Comparison of ENCODE assay signal across 4 worm cellular contexts in genomic region chrV:20703998-20704572, ce11.
TF ChIP-seq lines count a peak whose summit lies in the region.

Gene F53F8.5 (minus strand): TSS chrV:20704049.
Gene F53F8.6 (plus strand): TSS chrV:20704227.

TF ChIP-seq in whole organism, L2 larva, 48 proteins besides CTCF, POLR2A, EP300 and RAD21 (continues in another document):
- TF ChIP-seq ceh-82 (tag; optimal IDR thresholded peaks at IDR 0.05; lab: Kevin White, UChicago) = no peak
- peak; percentile 36 for TF ChIP-seq sma-9 (GFP tag; optimal IDR thresholded peaks at IDR 0.05; lab: Kevin White, UChicago)
- no peak for TF ChIP-seq sma-9 (tag; optimal IDR thresholded peaks at IDR 0.05; lab: Kevin White, UChicago)
- TF ChIP-seq nhr-21 (tag; optimal IDR thresholded peaks at IDR 0.05; lab: Kevin White, UChicago) = no peak
- TF ChIP-seq sma-3 (GFP tag; optimal IDR thresholded peaks at IDR 0.05; lab: Kevin White, UChicago) = peak; percentile 24
- TF ChIP-seq blmp-1 (tag; optimal IDR thresholded peaks at IDR 0.05; lab: Kevin White, UChicago; ENCODE audit: insufficient read depth) = no peak
- no peak for TF ChIP-seq ZK546.5 (tag; optimal IDR thresholded peaks at IDR 0.05; lab: Kevin White, UChicago)
- TF ChIP-seq unc-39 (tag; optimal IDR thresholded peaks at IDR 0.05; lab: Kevin White, UChicago) = no peak
- TF ChIP-seq mdl-1 (tag; optimal IDR thresholded peaks at IDR 0.05; lab: Kevin White, UChicago) = no peak
- TF ChIP-seq gmeb-1 (tag; optimal IDR thresholded peaks at IDR 0.05; lab: Kevin White, UChicago) = peak; percentile 94
- peak; percentile 18 for TF ChIP-seq F13H6.1 (tag; optimal IDR thresholded peaks at IDR 0.05; lab: Kevin White, UChicago)
- TF ChIP-seq alr-1 (tag; optimal IDR thresholded peaks at IDR 0.05; lab: Kevin White, UChicago) = no peak
- TF ChIP-seq nhr-12 (tag; optimal IDR thresholded peaks at IDR 0.05; lab: Kevin White, UChicago) = no peak
- no peak for TF ChIP-seq dmd-4 (tag; optimal IDR thresholded peaks at IDR 0.05; lab: Kevin White, UChicago)
- no peak for TF ChIP-seq elt-1 (tag; optimal IDR thresholded peaks at IDR 0.05; lab: Kevin White, UChicago)
- TF ChIP-seq snpc-4 (tag; optimal IDR thresholded peaks at IDR 0.05; lab: Kevin White, UChicago) = peak; percentile 64
- TF ChIP-seq C34F6.9 (tag; optimal IDR thresholded peaks at IDR 0.05; lab: Kevin White, UChicago) = peak; percentile 69
- peak; percentile 55 for TF ChIP-seq crh-2 (tag; optimal IDR thresholded peaks at IDR 0.05; lab: Kevin White, UChicago)
- no peak for TF ChIP-seq nhr-237 (tag; optimal IDR thresholded peaks at IDR 0.05; lab: Kevin White, UChicago)
- no peak for TF ChIP-seq nhr-25 (tag; optimal IDR thresholded peaks at IDR 0.05; lab: Kevin White, UChicago)
- peak; percentile 9 for TF ChIP-seq nhr-129 (tag; optimal IDR thresholded peaks at IDR 0.05; lab: Kevin White, UChicago)
- TF ChIP-seq lsy-2 (tag; optimal IDR thresholded peaks at IDR 0.05; lab: Kevin White, UChicago) = peak; percentile 34 to 73
- no peak for TF ChIP-seq nhr-23 (tag; optimal IDR thresholded peaks at IDR 0.05; lab: Kevin White, UChicago)
- TF ChIP-seq skn-1 (tag; optimal IDR thresholded peaks at IDR 0.05; lab: Kevin White, UChicago) = no peak

TF ChIP-seq in whole organism, L4 larva, 104 proteins besides CTCF, POLR2A, EP300 and RAD21:
- TF ChIP-seq T20F7.1 (GFP tag; optimal IDR thresholded peaks at IDR 0.05; lab: Kevin White, UChicago) (peak; percentile 96), hlh-30 (tag; optimal IDR thresholded peaks at IDR 0.05; lab: Kevin White, UChicago; ENCODE audit: insufficient read depth) (peak; percentile 46), ces-1 (GFP tag; optimal IDR thresholded peaks at IDR 0.05; lab: Kevin White, UChicago) (peak; percentile 12), dve-1 (tag; optimal IDR thresholded peaks at IDR 0.05; lab: Kevin White, UChicago; ENCODE audit: insufficient read depth) (peak; percentile 53), sdz-12 (GFP tag; optimal IDR thresholded peaks at IDR 0.05; lab: Kevin White, UChicago) (no peak), nhr-6 (tag; optimal IDR thresholded peaks at IDR 0.05; lab: Kevin White, UChicago) (peak; percentile 29), mep-1 (tag; optimal IDR thresholded peaks at IDR 0.05; lab: Kevin White, UChicago) (peak; percentile 27), unc-39 (tag; optimal IDR thresholded peaks at IDR 0.05; lab: Kevin White, UChicago) (no peak), Y48G9A.11 (GFP tag; IDR thresholded peaks at IDR 0.05; lab: Robert Waterston, UW) (peak; percentile 97), hmg-1.1 (GFP tag; IDR thresholded peaks at IDR 0.05; lab: Robert Waterston, UW) (peak; percentile 31; the same call in 1 of the 2 replicates), mes-2 (tag; optimal IDR thresholded peaks at IDR 0.05; lab: Kevin White, UChicago; ENCODE audit: poor library complexity, severe bottlenecking) (peak; percentile 74), lsy-2 (tag; optimal IDR thresholded peaks at IDR 0.05; lab: Kevin White, UChicago) (peak in 1 of 2 experiments; percentile 66), vab-7 (GFP tag; IDR thresholded peaks at IDR 0.05; lab: Robert Waterston, UW) (no peak), dpl-1 (GFP tag; optimal IDR thresholded peaks at IDR 0.05; lab: Kevin White, UChicago) (peak; percentile 85), lin-38 (GFP tag; IDR thresholded peaks at IDR 0.05; lab: Robert Waterston, UW) (peak; percentile 27; the same call in 1 of the 2 replicates)

TF ChIP-seq in whole organism, late embryonic, 69 proteins besides CTCF, POLR2A, EP300 and RAD21:
- peak; percentile 0 for TF ChIP-seq ceh-31 (tag; optimal IDR thresholded peaks at IDR 0.05; lab: Kevin White, UChicago)
- TF ChIP-seq pax-1 (tag; optimal IDR thresholded peaks at IDR 0.05; lab: Kevin White, UChicago) = no peak
- peak; percentile 15 for TF ChIP-seq nfya-1 (tag; optimal IDR thresholded peaks at IDR 0.05; lab: Kevin White, UChicago)
- TF ChIP-seq unc-42 (tag; optimal IDR thresholded peaks at IDR 0.05; lab: Kevin White, UChicago) = peak; percentile 85

TF ChIP-seq in whole organism, mixed stage, embryonic, 35 proteins besides CTCF, POLR2A, EP300 and RAD21:
- no peak for TF ChIP-seq unc-62 (GFP tag; optimal IDR thresholded peaks at IDR 0.05; lab: Kevin White, UChicago)
- peak; percentile 94 for TF ChIP-seq ces-1 (GFP tag; optimal IDR thresholded peaks at IDR 0.05; lab: Kevin White, UChicago)
- no peak for TF ChIP-seq nhr-12 (tag; optimal IDR thresholded peaks at IDR 0.05; lab: Kevin White, UChicago)
- TF ChIP-seq lin-32 (GFP tag; optimal IDR thresholded peaks at IDR 0.05; lab: Kevin White, UChicago) = no peak
- TF ChIP-seq lin-13 (tag; optimal IDR thresholded peaks at IDR 0.05; lab: Kevin White, UChicago) = peak; percentile 38
- no peak for TF ChIP-seq zip-8 (tag; optimal IDR thresholded peaks at IDR 0.05; lab: Kevin White, UChicago)
- no peak for TF ChIP-seq mls-2 (tag; optimal IDR thresholded peaks at IDR 0.05; lab: Kevin White, UChicago)
- TF ChIP-seq ceh-39 (tag; optimal IDR thresholded peaks at IDR 0.05; lab: Kevin White, UChicago) = no peak
- TF ChIP-seq sem-2 (GFP tag; optimal IDR thresholded peaks at IDR 0.05; lab: Kevin White, UChicago) = no peak
- TF ChIP-seq nhr-28 (tag; optimal IDR thresholded peaks at IDR 0.05; lab: Kevin White, UChicago) = no peak
- no peak for TF ChIP-seq nhr-2 (tag; optimal IDR thresholded peaks at IDR 0.05; lab: Kevin White, UChicago)
- no peak for TF ChIP-seq sptf-1 (tag; optimal IDR thresholded peaks at IDR 0.05; lab: Kevin White, UChicago)
- no peak for TF ChIP-seq drap-1 (GFP tag; optimal IDR thresholded peaks at IDR 0.05; lab: Kevin White, UChicago)
- peak; percentile 4 for TF ChIP-seq pha-4 (tag; optimal IDR thresholded peaks at IDR 0.05; lab: Kevin White, UChicago)
- TF ChIP-seq mab-5 (tag; optimal IDR thresholded peaks at IDR 0.05; lab: Kevin White, UChicago) = no peak
- TF ChIP-seq bed-3 (GFP tag; optimal IDR thresholded peaks at IDR 0.05; lab: Kevin White, UChicago) = no peak
- peak; percentile 53 for TF ChIP-seq lsy-2 (tag; optimal IDR thresholded peaks at IDR 0.05; lab: Kevin White, UChicago)
- TF ChIP-seq nhr-237 (tag; optimal IDR thresholded peaks at IDR 0.05; lab: Kevin White, UChicago) = no peak
- no peak for TF ChIP-seq M03D4.4 (tag; optimal IDR thresholded peaks at IDR 0.05; lab: Kevin White, UChicago)
- TF ChIP-seq mep-1 (tag; optimal IDR thresholded peaks at IDR 0.05; lab: Kevin White, UChicago) = no peak
- TF ChIP-seq unc-120 (tag; optimal IDR thresholded peaks at IDR 0.05; lab: Kevin White, UChicago; ENCODE audit: poor library complexity, severe bottlenecking) = no peak
- TF ChIP-seq ztf-11 (tag; optimal IDR thresholded peaks at IDR 0.05; lab: Kevin White, UChicago) = no peak
- no peak for TF ChIP-seq hlh-1 (tag; optimal IDR thresholded peaks at IDR 0.05; lab: Kevin White, UChicago)
